Fruit fly (Drosophila melanogaster): ENCODE measurements around the gene nmd.

Gene nmd

DNA sequence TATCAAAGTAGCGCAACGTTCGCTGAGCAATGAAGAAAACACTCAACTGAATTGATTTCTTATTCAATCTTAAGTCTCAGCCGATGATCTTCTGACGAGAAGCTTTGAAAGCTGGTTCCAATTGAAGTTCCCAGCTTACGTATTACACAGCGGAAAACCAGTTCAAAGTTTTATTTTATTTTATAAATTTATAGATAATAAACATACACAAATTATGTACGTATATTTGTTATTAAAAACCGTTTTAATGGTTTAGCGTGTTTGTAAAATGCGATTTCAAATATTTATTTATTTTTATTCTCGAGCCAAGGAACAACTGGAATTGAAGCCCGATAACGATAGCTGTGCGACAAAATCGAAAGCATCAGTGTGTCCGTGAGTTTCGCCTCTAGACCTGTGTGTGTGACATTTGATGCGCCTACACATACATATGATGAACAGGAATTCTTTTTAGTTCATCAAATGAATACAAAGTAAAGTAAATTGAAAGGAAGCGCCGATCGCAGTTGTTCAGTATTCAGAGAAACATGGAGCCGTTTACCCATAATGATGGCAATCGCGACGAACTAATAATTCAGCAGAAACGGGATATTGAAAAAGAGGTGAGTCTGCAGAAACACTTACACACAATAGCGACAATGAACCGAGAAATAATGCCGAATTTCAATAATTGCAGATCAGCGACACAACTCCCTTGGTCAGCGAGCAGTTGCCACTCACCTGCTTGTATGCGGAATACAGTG is 2.9 kb upstream of the nmd start, which contains the start of the genes CG5390 and CG4968 (continued):
- TF ChIP-seq CG17359 (tag; optimal IDR thresholded peaks at IDR 0.05): peak; percentile 72
- no peak for TF ChIP-seq crol (GFP tag; IDR thresholded peaks at IDR 0.05)
- peak; percentile 28; the same call in 1 of the 2 replicates for TF ChIP-seq CG14441 (GFP tag; IDR thresholded peaks at IDR 0.05)
- no peak for TF ChIP-seq ara (GFP tag; IDR thresholded peaks at IDR 0.05)
- peak; percentile 37 for TF ChIP-seq CG12219 (GFP tag; optimal IDR thresholded peaks at IDR 0.05)
- TF ChIP-seq ase (GFP tag; IDR thresholded peaks at IDR 0.05): peak; percentile 49; the same call in 1 of the 3 replicates
- 0 out of 3 replicates have a peak, but pooled peaks have one; percentile 24 for TF ChIP-seq Opbp (GFP tag; IDR thresholded peaks at IDR 0.05; ENCODE audit: partially characterized antibody)
- TF ChIP-seq vfl (GFP tag; optimal IDR thresholded peaks at IDR 0.05): peak; percentile 30
- peak; percentile 64 for TF ChIP-seq H2.0 (GFP tag; IDR thresholded peaks at IDR 0.05)
- no peak for TF ChIP-seq cad (GFP tag; optimal IDR thresholded peaks at IDR 0.05)
- peak; percentile 73; the same call in 1 of the 2 replicates for TF ChIP-seq CG14014 (GFP tag; IDR thresholded peaks at IDR 0.05)
- TF ChIP-seq CG11093 (GFP tag; IDR thresholded peaks at IDR 0.05): no peak
- no peak for TF ChIP-seq CG3065 (GFP tag; optimal IDR thresholded peaks at IDR 0.05)
- peak; percentile 31; the same call in 1 of the 2 replicates for TF ChIP-seq Bgb (GFP tag; IDR thresholded peaks at IDR 0.05; ENCODE audit: partially characterized antibody)
- peak; percentile 62; the same call in 2 of the 3 replicates for TF ChIP-seq CG17361 (GFP tag; IDR thresholded peaks at IDR 0.05)
- peak; percentile 57 for TF ChIP-seq Vsx1 (GFP tag; optimal IDR thresholded peaks at IDR 0.05)
- TF ChIP-seq stwl (tag; optimal IDR thresholded peaks at IDR 0.05): peak; percentile 87
- TF ChIP-seq chinmo (GFP tag; IDR thresholded peaks at IDR 0.05; ENCODE audit: partially characterized antibody): 0 out of 4 replicates have a peak, but pooled peaks have one; percentile 65
- no peak for TF ChIP-seq CG16779 (GFP tag; IDR thresholded peaks at IDR 0.05)
- 0 out of 3 replicates have a peak, but pooled peaks have one; percentile 42 for TF ChIP-seq CG6791 (GFP tag; IDR thresholded peaks at IDR 0.05; ENCODE audit: partially characterized antibody)
- 0 out of 2 replicates have a peak, but pooled peaks have one; percentile 52 for TF ChIP-seq CG32767 (GFP tag; IDR thresholded peaks at IDR 0.05)
- no peak for TF ChIP-seq wor (GFP tag; IDR thresholded peaks at IDR 0.05)
- TF ChIP-seq HmgD (GFP tag; optimal IDR thresholded peaks at IDR 0.05): no peak
- TF ChIP-seq cato (GFP tag; optimal IDR thresholded peaks at IDR 0.05; ENCODE audit: borderline replicate concordance): peak; percentile 19
- TF ChIP-seq Dip2 (GFP tag; IDR thresholded peaks at IDR 0.05): no peak
- TF ChIP-seq Usf (GFP tag; optimal IDR thresholded peaks at IDR 0.05): no peak
- TF ChIP-seq CG17328 (GFP tag; IDR thresholded peaks at IDR 0.05): peak; percentile 69
- peak; percentile 35; the same call in 2 of the 3 replicates for TF ChIP-seq knrl (GFP tag; IDR thresholded peaks at IDR 0.05; ENCODE audit: partially characterized antibody)
- TF ChIP-seq tap (tag; optimal IDR thresholded peaks at IDR 0.05): no peak
- TF ChIP-seq mam (GFP tag; optimal IDR thresholded peaks at IDR 0.05): peak; percentile 2
- peak; percentile 69 for TF ChIP-seq CG18262 (tag; optimal IDR thresholded peaks at IDR 0.05)
- no peak for TF ChIP-seq MTF-1 (GFP tag; optimal IDR thresholded peaks at IDR 0.05; ENCODE audit: borderline replicate concordance)
- no peak for TF ChIP-seq Dek (tag; optimal IDR thresholded peaks at IDR 0.05)
- peak; percentile 14 for TF ChIP-seq Mad (GFP tag; optimal IDR thresholded peaks at IDR 0.05)
- TF ChIP-seq CG33557 (GFP tag; optimal IDR thresholded peaks at IDR 0.05): peak; percentile 32
- peak; percentile 73 for TF ChIP-seq CG13287 (GFP tag; IDR thresholded peaks at IDR 0.05; ENCODE audit: partially characterized antibody)
- TF ChIP-seq CG13296 (GFP tag; optimal IDR thresholded peaks at IDR 0.05): peak; percentile 82
- TF ChIP-seq row (GFP tag; IDR thresholded peaks at IDR 0.05): peak; percentile 82
- TF ChIP-seq Nf-YB (GFP tag; optimal IDR thresholded peaks at IDR 0.05): peak; percentile 44
- TF ChIP-seq Dll (GFP tag; IDR thresholded peaks at IDR 0.05; ENCODE audit: partially characterized antibody): peak; percentile 44; the same call in 1 of the 4 replicates
- TF ChIP-seq CG16863 (GFP tag; optimal IDR thresholded peaks at IDR 0.05): no peak
- peak; percentile 57 for TF ChIP-seq CG17568 (GFP tag; optimal IDR thresholded peaks at IDR 0.05)
- TF ChIP-seq HLHmδ (GFP tag; optimal IDR thresholded peaks at IDR 0.05): peak; percentile 40
- peak; percentile 61 for TF ChIP-seq caup (GFP tag; optimal IDR thresholded peaks at IDR 0.05; ENCODE audit: severe bottlenecking)
- TF ChIP-seq Atf-2 (GFP tag; optimal IDR thresholded peaks at IDR 0.05): no peak
- peak; percentile 58 for TF ChIP-seq salm (tag; optimal IDR thresholded peaks at IDR 0.05)
- peak; percentile 75 for TF ChIP-seq CG34422 (GFP tag; IDR thresholded peaks at IDR 0.05)
- TF ChIP-seq CG8359 (GFP tag; optimal IDR thresholded peaks at IDR 0.05; ENCODE audit: borderline replicate concordance): no peak
